Fruit fly (Drosophila melanogaster) whole organism, embryonic: Measurements from ENCODE around the gene arm.

Experiments
- Atf-2 ChIP-seq: fragments of 200-800 bp; sonication (Bioruptor generic); optimal IDR thresholded peaks from 2 replicates; lab custom pipeline; 2016; ENCODE audit warnings: missing biosample characterization, missing genetic modification characterization
- BEAF-32 ChIP-seq: fragments of 200-800 bp; sonication (Bioruptor generic); optimal IDR thresholded peaks from 3 replicates; lab custom pipeline; 2017; ENCODE audit warnings: missing biosample characterization, missing genetic modification characterization, mild to moderate bottlenecking, moderate library complexity, missing genetic modification reagents
- Bgb ChIP-seq: fragments of 200-800 bp; sonication (Bioruptor generic); IDR thresholded peaks from 2 replicates; pipeline ENCODE4 v1.3.6; 2022; ENCODE audit warnings: missing biosample characterization, missing genetic modification characterization; ENCODE audit not compliant: partially characterized antibody
- CG10321 ChIP-seq: fragments of 200-800 bp; sonication (Bioruptor generic); IDR thresholded peaks from 2 replicates; pipeline ENCODE4 v1.3.6; 2022; ENCODE audit warnings: missing biosample characterization, missing genetic modification characterization
- CG10959 ChIP-seq: fragments of 200-800 bp; sonication (Bioruptor generic); IDR thresholded peaks from 2 replicates; pipeline ENCODE4 v1.3.6; 2022; ENCODE audit warnings: missing biosample characterization, missing genetic modification characterization
- CG11398 ChIP-seq: fragments of 200-800 bp; sonication (Bioruptor generic); optimal IDR thresholded peaks from 2 replicates; lab custom pipeline; 2016; ENCODE audit warnings: missing biosample characterization, missing genetic modification characterization
- CG12236 ChIP-seq: fragments of 200-800 bp; sonication (Bioruptor generic); optimal IDR thresholded peaks from 2 replicates; lab custom pipeline; 2016; ENCODE audit warnings: missing biosample characterization, missing genetic modification characterization
- CG12942 ChIP-seq: fragments of 200-800 bp; sonication (Bioruptor generic); optimal IDR thresholded peaks from 3 replicates; lab custom pipeline; 2016; ENCODE audit warnings: missing biosample characterization, missing genetic modification characterization
- CG15479 ChIP-seq: fragments of 200-800 bp; sonication (Bioruptor generic); optimal IDR thresholded peaks from 3 replicates; lab custom pipeline; 2019; ENCODE audit warnings: missing biosample characterization, mild to moderate bottlenecking, missing genetic modification characterization, moderate library complexity
- CG17385 ChIP-seq: fragments of 200-800 bp; sonication (Bioruptor generic); optimal IDR thresholded peaks from 3 replicates; lab custom pipeline; 2018; ENCODE audit warnings: missing biosample characterization, mild to moderate bottlenecking, missing genetic modification characterization
- CG17568 ChIP-seq: fragments of 200-800 bp; sonication (Bioruptor generic); optimal IDR thresholded peaks from 2 replicates; lab custom pipeline; 2018; ENCODE audit warnings: missing biosample characterization, mild to moderate bottlenecking, missing genetic modification characterization, moderate library complexity
- CG1832 ChIP-seq: fragments of 200-800 bp; sonication (Bioruptor generic); optimal IDR thresholded peaks from 2 replicates; lab custom pipeline; 2017; ENCODE audit warnings: missing biosample characterization, mild to moderate bottlenecking, missing genetic modification characterization, inconsistent platforms
- CG2116 ChIP-seq: fragments of 200-800 bp; sonication (Bioruptor generic); optimal IDR thresholded peaks from 3 replicates; lab custom pipeline; 2018; ENCODE audit warnings: missing biosample characterization, mild to moderate bottlenecking, missing genetic modification characterization
- CG2875 ChIP-seq: fragments of 200-800 bp; sonication (Bioruptor generic); optimal IDR thresholded peaks from 2 replicates; lab custom pipeline; 2017; ENCODE audit warnings: missing biosample characterization, mild to moderate bottlenecking, missing genetic modification characterization, missing genetic modification reagents
- CG32772 ChIP-seq: fragments of 200-800 bp; sonication (Bioruptor generic); IDR thresholded peaks from 2 replicates; pipeline ENCODE4 v1.3.6; 2022; ENCODE audit warnings: missing biosample characterization, missing genetic modification characterization
- CG3407 ChIP-seq: fragments of 200-800 bp; sonication (Bioruptor generic); optimal IDR thresholded peaks from 2 replicates; lab custom pipeline; 2018; ENCODE audit warnings: missing biosample characterization, mild to moderate bottlenecking, missing genetic modification characterization
- CG4360 ChIP-seq: fragments of 200-800 bp; sonication (Bioruptor generic); IDR thresholded peaks from 2 replicates; pipeline ENCODE4 v1.3.6; 2022; ENCODE audit warnings: missing biosample characterization, missing genetic modification characterization
- CG4707 ChIP-seq: fragments of 200-800 bp; sonication (Bioruptor generic); optimal IDR thresholded peaks from 2 replicates; lab custom pipeline; 2018; ENCODE audit warnings: missing biosample characterization, mild to moderate bottlenecking, missing genetic modification characterization, moderate library complexity
- CG7839 ChIP-seq: fragments of 200-800 bp; sonication (Bioruptor generic); optimal IDR thresholded peaks from 3 replicates; lab custom pipeline; 2018; ENCODE audit warnings: missing biosample characterization, mild to moderate bottlenecking, missing genetic modification characterization, moderate library complexity
- CG9609 ChIP-seq: fragments of 200-800 bp; sonication (Bioruptor generic); optimal IDR thresholded peaks from 3 replicates; lab custom pipeline; 2016; ENCODE audit warnings: missing biosample characterization, missing genetic modification characterization
- Dfd ChIP-seq, 2 experiments: fragments of >200 bp; optimal IDR thresholded peaks; 2 replicates each; lab custom pipeline; 2017; ENCODE audit warnings: missing biosample characterization in 2 of 2, missing genetic modification characterization in 2 of 2
- Dip3 ChIP-seq: fragments of 200-800 bp; sonication (Bioruptor generic); optimal IDR thresholded peaks from 3 replicates; lab custom pipeline; 2016; ENCODE audit warnings: missing biosample characterization, missing genetic modification characterization
- Drgx ChIP-seq: fragments of 200-800 bp; sonication (Bioruptor generic); IDR thresholded peaks from 2 replicates; pipeline ENCODE4 v1.3.6; 2022; ENCODE audit warnings: missing biosample characterization, missing genetic modification characterization
- Ets65A ChIP-seq: fragments of 200-800 bp; sonication (Bioruptor generic); peaks from one replicate; lab custom pipeline; 2016; ENCODE audit warnings: missing biosample characterization, missing genetic modification characterization
- Fer2 ChIP-seq: fragments of 200-800 bp; sonication (Bioruptor generic); optimal IDR thresholded peaks from 2 replicates; lab custom pipeline; 2018; ENCODE audit warnings: missing biosample characterization, mild to moderate bottlenecking, missing genetic modification characterization, moderate library complexity
- H15 ChIP-seq: fragments of 200-800 bp; sonication (Bioruptor generic); IDR thresholded peaks from 3 replicates; pipeline ENCODE4 v1.3.6; 2022; ENCODE audit warnings: missing biosample characterization, missing genetic modification characterization
- HmgD ChIP-seq: fragments of 200-800 bp; sonication (Bioruptor generic); optimal IDR thresholded peaks from 3 replicates; lab custom pipeline; 2016; ENCODE audit warnings: missing biosample characterization, missing genetic modification characterization
- MTF-1 ChIP-seq: fragments of 200-800 bp; sonication (Bioruptor generic); optimal IDR thresholded peaks from 2 replicates; lab custom pipeline; 2018; ENCODE audit warnings: missing biosample characterization, mild to moderate bottlenecking, missing genetic modification characterization, borderline replicate concordance
- Nf-YA ChIP-seq: fragments of 200-800 bp; sonication (Bioruptor generic); IDR thresholded peaks from 2 replicates; pipeline ENCODE4 v1.3.6; 2022; ENCODE audit warnings: missing biosample characterization, missing genetic modification characterization
- Ravus ChIP-seq: fragments of 200-800 bp; sonication (Bioruptor generic); IDR thresholded peaks from 2 replicates; pipeline ENCODE4 v1.3.6; 2022; ENCODE audit warnings: missing biosample characterization, missing genetic modification characterization
- Trl ChIP-seq, 3 experiments: fragments of >200 bp in 2 of 3; fragments of 200-800 bp in 1 of 3; sonication (Bioruptor generic) in 1 of 3; optimal IDR thresholded peaks; 2 replicates in 1 of 3; 3 replicates in 2 of 3; lab custom pipeline; 2016 to 2017; ENCODE audit warnings: missing biosample characterization in 1 of 3, missing genetic modification characterization in 1 of 3
- cad ChIP-seq: fragments of >200 bp; optimal IDR thresholded peaks from 2 replicates; lab custom pipeline; 2017; ENCODE audit warnings: missing biosample characterization, missing genetic modification characterization
- dm ChIP-seq: fragments of 200-800 bp; sonication (Bioruptor generic); optimal IDR thresholded peaks from 3 replicates; lab custom pipeline; 2016; ENCODE audit warnings: missing biosample characterization, missing genetic modification characterization
- fd102C ChIP-seq: fragments of 200-800 bp; sonication (Bioruptor generic); optimal IDR thresholded peaks from 2 replicates; lab custom pipeline; 2018; ENCODE audit warnings: missing biosample characterization, mild to moderate bottlenecking, missing genetic modification characterization, moderate library complexity
- gem ChIP-seq: fragments of 200-800 bp; sonication (Bioruptor generic); optimal IDR thresholded peaks from 2 replicates; lab custom pipeline; 2019; ENCODE audit warnings: missing biosample characterization, mild to moderate bottlenecking, missing genetic modification characterization, moderate library complexity
- grn ChIP-seq: fragments of 200-800 bp; sonication (Bioruptor generic); optimal IDR thresholded peaks from 3 replicates; lab custom pipeline; 2017; ENCODE audit warnings: missing biosample characterization, missing genetic modification characterization
- hkb ChIP-seq, 2 experiments: fragments of 200-800 bp in 1 of 2; fragments of >200 bp in 1 of 2; sonication (Bioruptor generic) in 1 of 2; IDR thresholded peaks in 1 of 2; optimal IDR thresholded peaks in 1 of 2; 2 replicates each; pipeline versions ENCODE4 v1.3.6 to Lab custom; 2017 to 2022; ENCODE audit warnings: missing biosample characterization in 1 of 2, missing genetic modification characterization in 1 of 2
- inv ChIP-seq: fragments of 200-800 bp; sonication (Bioruptor generic); IDR thresholded peaks from 2 replicates; pipeline ENCODE4 v1.3.6; 2022; ENCODE audit warnings: missing biosample characterization, missing genetic modification characterization; ENCODE audit not compliant: partially characterized antibody
- kni ChIP-seq: fragments of 200-800 bp; sonication (Bioruptor generic); optimal IDR thresholded peaks from 3 replicates; lab custom pipeline; 2017; ENCODE audit warnings: mild to moderate bottlenecking, missing biosample characterization, missing genetic modification reagents, missing genetic modification characterization
- mirr ChIP-seq: fragments of 200-800 bp; sonication (Bioruptor generic); optimal IDR thresholded peaks from 3 replicates; lab custom pipeline; 2018; ENCODE audit warnings: missing biosample characterization, mild to moderate bottlenecking, missing genetic modification characterization
- nerfin-1 ChIP-seq: fragments of 200-800 bp; sonication (Bioruptor generic); optimal IDR thresholded peaks from 3 replicates; lab custom pipeline; 2019; ENCODE audit warnings: missing biosample characterization, mild to moderate bottlenecking, missing genetic modification characterization, moderate library complexity
- odd ChIP-seq: fragments of 200-800 bp; sonication (Bioruptor generic); optimal IDR thresholded peaks from 2 replicates; lab custom pipeline; 2017; ENCODE audit warnings: missing biosample characterization, mild to moderate bottlenecking, missing genetic modification characterization
- onecut ChIP-seq: fragments of 200-800 bp; sonication (Bioruptor generic); IDR thresholded peaks from 2 replicates; pipeline ENCODE4 v1.3.6; 2022; ENCODE audit warnings: missing biosample characterization, missing genetic modification characterization
- pnt ChIP-seq: fragments of 200-800 bp; sonication (Bioruptor generic); optimal IDR thresholded peaks from 3 replicates; lab custom pipeline; 2016; ENCODE audit warnings: missing biosample characterization, missing genetic modification characterization
- rib ChIP-seq: fragments of 200-800 bp; sonication (Bioruptor generic); IDR thresholded peaks from 2 replicates; pipeline ENCODE4 v1.3.6; 2022; ENCODE audit warnings: missing biosample characterization, missing genetic modification characterization
- sd ChIP-seq: fragments of 200-800 bp; sonication (Bioruptor generic); optimal IDR thresholded peaks from 3 replicates; lab custom pipeline; 2018; ENCODE audit warnings: missing biosample characterization, mild to moderate bottlenecking, missing genetic modification characterization, moderate library complexity
- stwl ChIP-seq: fragments of 200-800 bp; sonication (Bioruptor generic); optimal IDR thresholded peaks from 3 replicates; lab custom pipeline; 2018; ENCODE audit warnings: missing biosample characterization, mild to moderate bottlenecking, missing genetic modification characterization, moderate library complexity
- unpg ChIP-seq: fragments of 200-800 bp; sonication (Bioruptor generic); optimal IDR thresholded peaks from 3 replicates; lab custom pipeline; 2018; ENCODE audit warnings: missing biosample characterization, mild to moderate bottlenecking, missing genetic modification characterization, moderate library complexity
- vfl ChIP-seq: fragments of 200-800 bp; sonication (Bioruptor generic); optimal IDR thresholded peaks from 2 replicates; lab custom pipeline; 2016; ENCODE audit warnings: missing biosample characterization, missing genetic modification characterization
- vvl ChIP-seq: fragments of 200-800 bp; sonication (Bioruptor generic); IDR thresholded peaks from 2 replicates; pipeline ENCODE4 v1.3.6; 2022; ENCODE audit warnings: missing biosample characterization, missing genetic modification characterization

The arm gene

DNA sequence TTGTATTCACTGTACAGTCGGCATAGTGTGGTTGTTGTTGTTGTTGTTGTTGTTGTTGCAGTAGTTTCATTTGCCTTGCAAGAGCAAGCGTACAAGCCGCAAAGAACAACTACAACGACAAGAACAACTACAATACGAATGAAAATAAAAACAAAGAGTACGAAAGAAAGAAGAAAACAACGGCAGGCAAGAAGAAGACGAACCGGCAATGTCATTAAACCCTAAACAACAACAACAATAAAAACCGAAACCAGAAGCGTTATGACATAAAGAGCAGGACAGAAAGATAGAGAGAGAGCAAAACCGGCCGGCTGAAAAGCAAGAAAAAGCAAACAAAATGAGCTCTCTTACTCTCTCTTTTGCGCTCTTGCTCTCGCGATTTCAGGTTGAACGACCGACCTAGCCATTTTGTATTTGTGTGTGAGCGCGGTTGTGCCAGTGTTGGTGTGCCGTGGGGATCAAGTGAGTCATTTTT, 47.5 kb upstream of the arm start (continued):
- TF ChIP-seq Atf-2 (GFP tag; lab: Kevin White, UChicago) (no peak), CG1832 (peak; percentile 46), CG15479 (GFP tag; lab: Kevin White, UChicago) (peak; percentile 1), CG4707 (GFP tag; lab: Kevin White, UChicago) (no peak), vfl (no peak), CG2875 (GFP tag; lab: Kevin White, UChicago) (no peak), sd (no peak), CG3407 (GFP tag; lab: Kevin White, UChicago) (no peak), dm (GFP tag; lab: Kevin White, UChicago) (no peak), CG12942 (GFP tag; lab: Kevin White, UChicago) (no peak), Dip3 (GFP tag; lab: Kevin White, UChicago) (no peak), fd102C (GFP tag; lab: Kevin White, UChicago) (no peak), rib (GFP tag; lab: Robert Waterston, UW) (no peak), CG17385 (GFP tag; lab: Kevin White, UChicago) (peak; percentile 91), CG7839 (tag; lab: Kevin White, UChicago) (no peak), H15 (GFP tag; lab: Robert Waterston, UW) (no peak), hkb (optimal IDR thresholded peaks at IDR 0.05; lab: Kevin White, UChicago) (no peak), hkb (GFP tag; IDR thresholded peaks at IDR 0.05; lab: Robert Waterston, UW) (no peak), CG12236 (GFP tag; lab: Kevin White, UChicago) (no peak), vvl (GFP tag; lab: Robert Waterston, UW) (no peak), Trl (optimal IDR thresholded peaks at IDR 0.05; lab: Kevin White, UChicago) (peak; percentile 92 to 93), Trl (GFP tag; optimal IDR thresholded peaks at IDR 0.05; lab: Kevin White, UChicago) (no peak), onecut (GFP tag; lab: Robert Waterston, UW) (no peak), cad (GFP tag; lab: Kevin White, UChicago) (peak; percentile 52), Fer2 (no peak), Nf-YA (no peak), grn (GFP tag; lab: Kevin White, UChicago) (no peak), BEAF-32 (GFP tag; lab: Kevin White, UChicago) (no peak), inv (no peak), CG9609 (GFP tag; lab: Kevin White, UChicago) (no peak), Dfd (GFP tag; optimal IDR thresholded peaks at IDR 0.05; lab: Kevin White, UChicago) (no peak), Drgx (no peak), MTF-1 (GFP tag; lab: Kevin White, UChicago) (no peak), Bgb (GFP tag; lab: Robert Waterston, UW) (no peak), HmgD (GFP tag; lab: Kevin White, UChicago) (no peak), CG10959 (no peak), CG32772 (no peak), CG4360 (peak; percentile 97), kni (GFP tag; lab: Kevin White, UChicago) (peak; percentile 1), CG17568 (GFP tag; lab: Kevin White, UChicago) (no peak), CG11398 (no peak), stwl (tag; lab: Kevin White, UChicago) (no peak), Ets65A (GFP tag; lab: Kevin White, UChicago) (no peak), gem (tag; lab: Kevin White, UChicago) (no peak), CG10321 (GFP tag; lab: Robert Waterston, UW) (0 out of 2 replicates have a peak, but pooled peaks have one; percentile 3), CG2116 (no peak), mirr (GFP tag; lab: Kevin White, UChicago) (no peak), unpg (GFP tag; lab: Kevin White, UChicago) (no peak), Ravus (GFP tag; lab: Robert Waterston, UW) (no peak), nerfin-1 (tag; lab: Kevin White, UChicago) (no peak), pnt (GFP tag; lab: Kevin White, UChicago) (no peak), odd (peak; percentile 49)
